Fruit fly (Drosophila melanogaster): Measurements from ENCODE around the gene CG8840.

DNA sequence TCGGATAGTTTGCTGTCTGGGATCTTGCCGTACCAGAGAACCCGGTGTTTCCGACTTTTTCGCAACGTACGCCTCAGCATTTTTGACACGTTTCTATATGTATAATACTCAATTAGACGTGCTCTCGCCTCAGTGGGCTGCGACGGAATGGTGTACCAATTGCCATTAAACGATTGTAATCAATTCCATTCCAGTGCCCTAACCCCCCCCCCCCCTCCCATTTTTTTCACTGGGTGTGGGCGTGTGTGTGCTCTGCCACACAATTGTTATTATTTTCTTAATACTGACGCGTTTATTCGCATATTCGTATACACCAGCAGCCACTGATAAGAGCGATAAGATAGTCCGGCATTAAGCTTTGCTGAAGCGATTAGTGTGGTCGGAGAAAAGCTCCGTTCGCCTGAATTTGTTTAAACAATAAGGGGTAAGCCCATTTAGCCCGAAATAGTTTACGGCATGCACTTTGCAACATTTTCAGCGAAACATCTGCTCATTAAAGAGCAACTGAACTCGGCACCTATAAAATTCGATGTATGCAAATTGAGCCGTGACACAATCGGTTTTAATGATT, 41.2 kb upstream of the CG8840 start:
- TF ChIP-seq Hr3 (GFP tag; optimal IDR thresholded peaks at IDR 0.05) (no peak), cato (GFP tag; optimal IDR thresholded peaks at IDR 0.05; ENCODE audit: borderline replicate concordance) (no peak), H15 (GFP tag; IDR thresholded peaks at IDR 0.05) (no peak), eve (GFP tag; optimal IDR thresholded peaks at IDR 0.05) (no peak), Spps (tag; optimal IDR thresholded peaks at IDR 0.05) (no peak), CG2889 (GFP tag; IDR thresholded peaks at IDR 0.05) (no peak), luna (GFP tag; optimal IDR thresholded peaks at IDR 0.05) (no peak), oc (tag; optimal IDR thresholded peaks at IDR 0.05) (no peak)

Data from whole organism, embryonic.